Worm (Caenorhabditis elegans): ENCODE results near the gene K12H6.9.

DNA sequence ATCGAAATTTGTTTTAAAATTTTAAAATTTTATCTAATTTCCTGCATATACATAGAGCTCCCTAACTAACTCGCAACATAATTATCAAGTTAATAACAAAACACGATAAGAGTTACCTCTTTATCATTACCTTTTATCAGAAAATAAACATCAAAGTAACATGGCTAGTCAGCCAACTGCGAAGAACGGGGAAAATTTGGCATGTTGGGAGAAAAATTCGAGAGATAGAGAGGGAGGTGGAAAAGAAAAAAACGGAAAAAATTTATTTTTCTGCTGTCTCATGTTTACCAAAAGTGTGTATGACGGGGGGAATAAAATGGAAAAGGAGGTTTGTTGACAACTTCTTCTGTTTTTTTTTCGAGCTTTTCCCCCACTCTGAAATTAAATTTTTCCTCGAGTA lies 9.9 kb downstream of the K12H6.9 start:
- no peak for TF ChIP-seq aly-1 (tag; optimal IDR thresholded peaks at IDR 0.05)
- no peak for TF ChIP-seq F13C5.2 (tag; optimal IDR thresholded peaks at IDR 0.05)
- no peak for TF ChIP-seq hnd-1 (tag; optimal IDR thresholded peaks at IDR 0.05)
- no peak for TF ChIP-seq ets-7 (tag; optimal IDR thresholded peaks at IDR 0.05)
- TF ChIP-seq ceh-13 (GFP tag; optimal IDR thresholded peaks at IDR 0.05) = no peak
- no peak for TF ChIP-seq ama-1 (optimal IDR thresholded peaks at IDR 0.05)
- TF ChIP-seq pes-1 (GFP tag; IDR thresholded peaks at IDR 0.05) = no peak
- no peak for TF ChIP-seq hmg-4 (GFP tag; optimal IDR thresholded peaks at IDR 0.05)
- TF ChIP-seq flt-1 (GFP tag; IDR thresholded peaks at IDR 0.05) = no peak
- no peak for TF ChIP-seq tbx-37 (GFP tag; conservative IDR thresholded peaks at IDR 0.05)
- no peak for TF ChIP-seq sea-1 (GFP tag; conservative IDR thresholded peaks at IDR 0.05)
- no peak for TF ChIP-seq scrt-1 (GFP tag; IDR thresholded peaks at IDR 0.05)
- no peak for TF ChIP-seq tbx-11 (GFP tag; IDR thresholded peaks at IDR 0.05)
